Worm (Caenorhabditis elegans) whole organism, L3 larva: ENCODE measurements around the gene F44D12.16.

Experiments
- ZK546.5 ChIP-seq: sonication (generic microtip); optimal IDR thresholded peaks from 2 replicates; lab custom pipeline; 2017; ENCODE audit warnings: missing biosample characterization, missing genetic modification characterization
- ama-1 ChIP-seq: fragments of 150-350 bp; optimal IDR thresholded peaks from 2 replicates; lab custom pipeline; 2018
- ceh-16 ChIP-seq: sonication (generic microtip); optimal IDR thresholded peaks from 2 replicates; lab custom pipeline; 2017; ENCODE audit warnings: missing biosample characterization, missing genetic modification characterization
- ceh-28 ChIP-seq: fragments of 150-350 bp; optimal IDR thresholded peaks from 2 replicates; lab custom pipeline; 2014; ENCODE audit warnings: missing biosample characterization, missing genetic modification reagents, missing genetic modification characterization
- ceh-9 ChIP-seq: sonication (generic microtip); optimal IDR thresholded peaks from 2 replicates; lab custom pipeline; 2018; ENCODE audit warnings: missing biosample characterization, missing genetic modification characterization
- daf-12 ChIP-seq: fragments of 150-350 bp; optimal IDR thresholded peaks from 2 replicates; lab custom pipeline; 2014; ENCODE audit warnings: missing biosample characterization, missing genetic modification reagents, missing genetic modification characterization
- egl-27 ChIP-seq: sonication (generic microtip); optimal IDR thresholded peaks from 4 replicates; lab custom pipeline; 2017; ENCODE audit warnings: missing biosample characterization, missing genetic modification reagents, missing genetic modification characterization
- elt-2 ChIP-seq: sonication (generic microtip); optimal IDR thresholded peaks from 2 replicates; lab custom pipeline; 2016; ENCODE audit warnings: missing genetic modification reagents, mild to moderate bottlenecking, missing genetic modification characterization, missing compliant biosample characterization
- elt-3 ChIP-seq, 3 experiments: fragments of 150-350 bp in 1 of 3; sonication (generic microtip) in 2 of 3; optimal IDR thresholded peaks; 2 replicates in 2 of 3; 4 replicates in 1 of 3; lab custom pipeline; 2014 to 2017; ENCODE audit warnings: missing biosample characterization in 3 of 3, missing genetic modification characterization in 3 of 3
- eor-1 ChIP-seq, 2 experiments: fragments of 150-350 bp; optimal IDR thresholded peaks; 2 replicates each; lab custom pipeline; 2014 to 2018; ENCODE audit warnings: missing biosample characterization in 2 of 2, missing genetic modification characterization in 2 of 2
- fkh-10 ChIP-seq: sonication (generic microtip); optimal IDR thresholded peaks from 2 replicates; lab custom pipeline; 2017; ENCODE audit warnings: missing biosample characterization, missing genetic modification reagents, missing genetic modification characterization
- fkh-2 ChIP-seq: fragments of 150-350 bp; optimal IDR thresholded peaks from 2 replicates; lab custom pipeline; 2014; ENCODE audit warnings: missing biosample characterization, missing genetic modification reagents, missing genetic modification characterization
- hmg-11 ChIP-seq: sonication (generic microtip); optimal IDR thresholded peaks from 2 replicates; lab custom pipeline; 2016; ENCODE audit warnings: missing genetic modification characterization, missing compliant biosample characterization
- jun-1 ChIP-seq: fragments of 150-350 bp; optimal IDR thresholded peaks from 2 replicates; lab custom pipeline; 2014; ENCODE audit warnings: missing biosample characterization, missing genetic modification reagents, missing genetic modification characterization
- lin-39 ChIP-seq: fragments of 150-350 bp; optimal IDR thresholded peaks from 2 replicates; lab custom pipeline; 2018; ENCODE audit warnings: missing biosample characterization, missing genetic modification reagents, missing genetic modification characterization
- lsy-12 ChIP-seq: sonication (generic microtip); optimal IDR thresholded peaks from 2 replicates; lab custom pipeline; 2016; ENCODE audit warnings: mild to moderate bottlenecking, missing genetic modification characterization, missing compliant biosample characterization
- mml-1 ChIP-seq: fragments of 150-350 bp; sonication (generic microtip); optimal IDR thresholded peaks from 3 replicates; lab custom pipeline; 2014; ENCODE audit warnings: missing biosample characterization, missing genetic modification characterization
- nfya-1 ChIP-seq: sonication (generic microtip); optimal IDR thresholded peaks from 2 replicates; lab custom pipeline; 2017; ENCODE audit warnings: missing genetic modification characterization, mild to moderate bottlenecking, missing compliant biosample characterization, antibody characterized with exemption, moderate library complexity; ENCODE audit not compliant: insufficient read depth
- nhr-12 ChIP-seq: fragments of 150-350 bp; optimal IDR thresholded peaks from 2 replicates; lab custom pipeline; 2014; ENCODE audit warnings: missing biosample characterization, missing genetic modification characterization
- nhr-237 ChIP-seq: fragments of 150-350 bp; optimal IDR thresholded peaks from 2 replicates; lab custom pipeline; 2014; ENCODE audit warnings: missing biosample characterization, missing genetic modification characterization
- nhr-28 ChIP-seq: fragments of 150-350 bp; optimal IDR thresholded peaks from 2 replicates; lab custom pipeline; 2014; ENCODE audit warnings: missing biosample characterization, missing genetic modification characterization
- nhr-76 ChIP-seq: fragments of 150-350 bp; sonication (generic microtip); optimal IDR thresholded peaks from 5 replicates; lab custom pipeline; 2014; ENCODE audit warnings: missing biosample characterization, missing genetic modification characterization
- nhr-77 ChIP-seq: fragments of 150-350 bp; optimal IDR thresholded peaks from 2 replicates; lab custom pipeline; 2014; ENCODE audit warnings: missing biosample characterization, missing genetic modification characterization
- pha-4 ChIP-seq: fragments of 150-350 bp; optimal IDR thresholded peaks from 2 replicates; lab custom pipeline; 2014; ENCODE audit warnings: missing biosample characterization, missing genetic modification reagents, missing genetic modification characterization
- pqm-1 ChIP-seq: fragments of 150-350 bp; optimal IDR thresholded peaks from 2 replicates; lab custom pipeline; 2017; ENCODE audit warnings: missing biosample characterization, missing genetic modification characterization, inconsistent platforms
- sea-2 ChIP-seq: fragments of 150-350 bp; sonication (generic microtip); optimal IDR thresholded peaks from 4 replicates; lab custom pipeline; 2014; ENCODE audit warnings: missing biosample characterization, missing genetic modification reagents, missing genetic modification characterization
- snpc-4 ChIP-seq: fragments of 150-350 bp; optimal IDR thresholded peaks from 2 replicates; lab custom pipeline; 2014; ENCODE audit warnings: missing biosample characterization, missing genetic modification characterization
- tbx-2 ChIP-seq: sonication (generic microtip); optimal IDR thresholded peaks from 2 replicates; lab custom pipeline; 2016; ENCODE audit warnings: mild to moderate bottlenecking, missing genetic modification characterization, missing compliant biosample characterization
- unc-39 ChIP-seq: sonication (generic microtip); optimal IDR thresholded peaks from 4 replicates; lab custom pipeline; 2017; ENCODE audit warnings: missing biosample characterization, missing genetic modification characterization
- unc-62 ChIP-seq: fragments of 150-350 bp; sonication (generic microtip); optimal IDR thresholded peaks from 4 replicates; lab custom pipeline; 2014; ENCODE audit warnings: missing biosample characterization, missing genetic modification reagents, missing genetic modification characterization
- zag-1 ChIP-seq: fragments of 150-350 bp; optimal IDR thresholded peaks from 2 replicates; lab custom pipeline; 2014; ENCODE audit warnings: missing biosample characterization, missing genetic modification characterization
- ztf-4 ChIP-seq: fragments of 150-350 bp; optimal IDR thresholded peaks from 2 replicates; lab custom pipeline; 2014; ENCODE audit warnings: missing biosample characterization, missing genetic modification characterization

F44D12.16 gene

ce11 chrIV:10063941-10064340, 35.1 kb downstream of the F44D12.16 start:
- TF ChIP-seq nhr-237 (tag; lab: Kevin White, UChicago): no peak
- no peak for TF ChIP-seq egl-27 (tag; lab: Kevin White, UChicago)
- no peak for TF ChIP-seq nhr-12 (tag; lab: Kevin White, UChicago)
- TF ChIP-seq ZK546.5 (tag; lab: Kevin White, UChicago): no peak
- TF ChIP-seq jun-1 (tag; lab: Kevin White, UChicago): no peak
- no peak for TF ChIP-seq ceh-16
- TF ChIP-seq hmg-11 (tag; lab: Kevin White, UChicago): no peak
- no peak for TF ChIP-seq mml-1
- TF ChIP-seq daf-12 (tag; lab: Kevin White, UChicago): no peak

ce11 chrIV:10065159-10065558, 36.3 kb downstream of the F44D12.16 start:
- no peak for TF ChIP-seq ama-1 (lab: Kevin White, UChicago)
- TF ChIP-seq lin-39 (tag; lab: Kevin White, UChicago): peak; percentile 74
- peak; percentile 36 for TF ChIP-seq unc-62 (GFP tag; lab: Kevin White, UChicago)
- no peak for TF ChIP-seq ceh-16

ce11 chrIV:10066456-10066855, 37.6 kb downstream of the F44D12.16 start:
- TF ChIP-seq elt-2 (tag; lab: Kevin White, UChicago) (peak; percentile 44), zag-1 (tag; lab: Kevin White, UChicago) (no peak), mml-1 (no peak), pqm-1 (tag; lab: Kevin White, UChicago) (peak; percentile 10), nhr-28 (tag; lab: Kevin White, UChicago) (no peak)
- TF ChIP-seq, all 47 proteins: peak for 2

- TF ChIP-seq tbx-2 (tag; lab: Kevin White, UChicago) (no peak), ama-1 (lab: Kevin White, UChicago) (no peak), sea-2 (GFP tag; lab: Kevin White, UChicago) (no peak), egl-27 (tag; lab: Kevin White, UChicago) (no peak), fkh-10 (GFP tag; lab: Kevin White, UChicago) (peak; percentile 94), fkh-2 (tag; lab: Kevin White, UChicago) (no peak)
Measured at ce11 chrIV:10067541-10067940, 38.7 kb downstream of the F44D12.16 start, which contains the start of gene cwn-2. TSS of gene cwn-2 (plus strand) at chrIV:10067816.

ce11 chrIV:10068266-10068665, 39.4 kb downstream of the F44D12.16 start:
- TF ChIP-seq pha-4 (tag; lab: Kevin White, UChicago) (no peak), unc-62 (GFP tag; lab: Kevin White, UChicago) (no peak), nhr-76 (no peak), snpc-4 (no peak), ztf-4 (tag; lab: Kevin White, UChicago) (no peak), elt-2 (tag; lab: Kevin White, UChicago) (no peak), eor-1 (tag; optimal IDR thresholded peaks at IDR 0.05; lab: Kevin White, UChicago) (no peak), ceh-16 (no peak)

ce11 chrIV:10072527-10072926, 43.6 kb downstream of the F44D12.16 start, which contains the start of gene W01B6.3:
TSS of gene W01B6.3 (minus strand) at chrIV:10072627.
- TF ChIP-seq lin-39 (tag; lab: Kevin White, UChicago) (no peak), ceh-9 (tag; lab: Kevin White, UChicago) (no peak), lsy-12 (tag; lab: Kevin White, UChicago) (no peak), pha-4 (tag; lab: Kevin White, UChicago) (no peak), elt-3 (tag; optimal IDR thresholded peaks at IDR 0.05; lab: Kevin White, UChicago) (no peak), ceh-16 (no peak), nhr-12 (tag; lab: Kevin White, UChicago) (no peak), elt-2 (tag; lab: Kevin White, UChicago) (no peak)

- TF ChIP-seq tbx-2 (tag; lab: Kevin White, UChicago): no peak
- no peak for TF ChIP-seq ceh-16
- TF ChIP-seq unc-62 (GFP tag; lab: Kevin White, UChicago): no peak
- no peak for TF ChIP-seq nhr-12 (tag; lab: Kevin White, UChicago)
- TF ChIP-seq nfya-1: no peak
- no peak for TF ChIP-seq ceh-9 (tag; lab: Kevin White, UChicago)
- no peak for TF ChIP-seq mml-1
- TF ChIP-seq ceh-28 (tag; lab: Kevin White, UChicago): no peak
- no peak for TF ChIP-seq unc-39 (tag; lab: Kevin White, UChicago)
- TF ChIP-seq hmg-11 (tag; lab: Kevin White, UChicago): no peak
- no peak for TF ChIP-seq nhr-77 (tag; lab: Kevin White, UChicago)
Measured at ce11 chrIV:10075034-10075510, 46.2 kb downstream of the F44D12.16 start, which contains the start of the genes ttbk-4 and W01B6.4. TSS of gene ttbk-4 (minus strand) at chrIV:10075134. TSS of gene W01B6.4 (plus strand) at chrIV:10075460.
